Worm (Caenorhabditis elegans): ENCODE data around the gene coa-4.

ce11 chrIV:9304617-9305016 is 30.8 kb downstream of the coa-4 start, which contains the start of gene F49C12.5:
- TF ChIP-seq unc-39 (tag; optimal IDR thresholded peaks at IDR 0.05) (no peak), ZK546.5 (tag; optimal IDR thresholded peaks at IDR 0.05) (no peak), pqm-1 (tag; optimal IDR thresholded peaks at IDR 0.05) (no peak), tra-1 (GFP tag; IDR thresholded peaks at IDR 0.05) (no peak), daf-8 (GFP tag; IDR thresholded peaks at IDR 0.05) (no peak), php-3 (GFP tag; IDR thresholded peaks at IDR 0.05) (no peak)

All from whole organism, L4 larva.